Worm (Caenorhabditis elegans) whole organism, L1 larva: Measurements from ENCODE around the gene sri-1.

ENCODE experiments used
- blmp-1 ChIP-seq: fragments of 150-350 bp; optimal IDR thresholded peaks from 2 replicates; lab custom pipeline; 2014; ENCODE audit warnings: missing biosample characterization, missing genetic modification characterization
- ceh-82 ChIP-seq, 3 experiments: fragments of 150-350 bp in 1 of 3; sonication (generic microtip) in 2 of 3; optimal IDR thresholded peaks; 2 replicates each; lab custom pipeline; 2014 to 2017; ENCODE audit warnings: missing biosample characterization in 3 of 3, missing genetic modification characterization in 3 of 3
- dpl-1 ChIP-seq, 3 experiments: fragments of 150-350 bp in 2 of 3; sonication (generic microtip) in 1 of 3; optimal IDR thresholded peaks; 2 replicates each; lab custom pipeline; 2014 to 2017; ENCODE audit warnings: missing biosample characterization in 3 of 3, missing genetic modification characterization in 3 of 3, missing genetic modification reagents in 3 of 3
- efl-3 ChIP-seq: fragments of 200-800 bp; sonication (Bioruptor generic); optimal IDR thresholded peaks from 2 replicates; lab custom pipeline; 2018; ENCODE audit warnings: mild to moderate bottlenecking, missing genetic modification characterization, missing compliant biosample characterization
- lin-13 ChIP-seq: fragments of 150-350 bp; optimal IDR thresholded peaks from 2 replicates; lab custom pipeline; 2014; ENCODE audit warnings: missing biosample characterization, missing genetic modification reagents, missing genetic modification characterization
- lir-3 ChIP-seq: sonication (generic microtip); optimal IDR thresholded peaks from 2 replicates; lab custom pipeline; 2016; ENCODE audit warnings: mild to moderate bottlenecking, missing genetic modification characterization, moderate library complexity, missing compliant biosample characterization; ENCODE audit not compliant: poor library complexity
- nhr-11 ChIP-seq: fragments of 150-350 bp; optimal IDR thresholded peaks from 2 replicates; lab custom pipeline; 2014; ENCODE audit warnings: missing biosample characterization, missing genetic modification characterization
- nhr-237 ChIP-seq: fragments of 150-350 bp; optimal IDR thresholded peaks from 2 replicates; lab custom pipeline; 2014; ENCODE audit warnings: missing biosample characterization, missing genetic modification characterization
- nhr-28 ChIP-seq: fragments of 150-350 bp; optimal IDR thresholded peaks from 2 replicates; lab custom pipeline; 2014; ENCODE audit warnings: missing biosample characterization, missing genetic modification characterization
- nhr-77 ChIP-seq: fragments of 150-350 bp; optimal IDR thresholded peaks from 2 replicates; lab custom pipeline; 2014; ENCODE audit warnings: missing biosample characterization, missing genetic modification characterization
- nhr-90 ChIP-seq: sonication (generic microtip); optimal IDR thresholded peaks from 2 replicates; lab custom pipeline; 2016; ENCODE audit warnings: mild to moderate bottlenecking, missing genetic modification characterization, missing compliant biosample characterization; ENCODE audit not compliant: poor library complexity
- pqm-1 ChIP-seq: sonication (generic microtip); optimal IDR thresholded peaks from 3 replicates; lab custom pipeline; 2017; ENCODE audit warnings: missing biosample characterization, missing genetic modification characterization
- skn-1 ChIP-seq: fragments of 150-350 bp; optimal IDR thresholded peaks from 2 replicates; lab custom pipeline; 2014; ENCODE audit warnings: missing biosample characterization, missing genetic modification characterization
- unc-62 ChIP-seq: fragments of 150-350 bp; optimal IDR thresholded peaks from 2 replicates; lab custom pipeline; 2014; ENCODE audit warnings: missing biosample characterization, missing genetic modification reagents, missing genetic modification characterization

DNA sequence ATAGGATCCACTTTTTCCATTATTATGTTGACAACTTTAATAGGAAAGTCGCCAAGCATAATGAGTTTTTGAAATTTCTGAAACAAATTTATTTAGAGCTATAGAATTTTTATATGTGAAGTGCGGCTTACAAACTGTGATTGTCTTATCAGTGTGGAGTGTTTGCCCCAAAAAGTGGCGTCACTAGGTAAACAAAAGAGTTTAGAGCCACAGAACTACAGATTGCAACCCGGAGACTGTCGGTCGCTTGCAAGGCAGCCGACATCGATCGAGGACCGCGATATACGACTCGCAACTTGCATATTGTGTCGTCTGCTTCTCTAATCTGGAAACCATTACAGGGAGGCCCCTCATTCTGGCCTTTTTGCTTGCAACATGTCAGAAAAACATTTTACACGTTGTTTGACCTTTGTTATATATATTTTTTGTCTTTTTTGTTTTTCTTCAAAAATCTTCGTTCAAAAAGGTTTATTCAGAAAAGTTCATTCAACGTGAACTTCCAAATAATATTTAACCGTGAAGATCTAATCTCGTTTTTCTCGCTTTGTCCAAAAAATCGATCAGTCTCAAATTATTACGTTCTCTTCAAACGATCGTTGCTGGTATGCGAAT, 15.4 kb upstream of the sri-1 start, which contains the start of the genes fbxa-99 and F36G9.13:
- TF ChIP-seq nhr-11 (tag; lab: Kevin White, UChicago): no peak
- TF ChIP-seq lir-3: no peak
- TF ChIP-seq skn-1 (tag; lab: Kevin White, UChicago): no peak
- no peak for TF ChIP-seq unc-62 (GFP tag; lab: Kevin White, UChicago)
- no peak for TF ChIP-seq ceh-82 (tag; optimal IDR thresholded peaks at IDR 0.05; lab: Kevin White, UChicago)
- TF ChIP-seq nhr-28 (tag; lab: Kevin White, UChicago): no peak
- TF ChIP-seq blmp-1 (tag; lab: Kevin White, UChicago): no peak
- TF ChIP-seq efl-3: no peak
- TF ChIP-seq lin-13 (GFP tag; lab: Kevin White, UChicago): no peak
- no peak for TF ChIP-seq nhr-237
- no peak for TF ChIP-seq pqm-1 (tag; lab: Kevin White, UChicago)
- TF ChIP-seq dpl-1 (GFP tag; optimal IDR thresholded peaks at IDR 0.05; lab: Kevin White, UChicago): no peak
- no peak for TF ChIP-seq nhr-77 (tag; lab: Kevin White, UChicago)
- no peak for TF ChIP-seq nhr-90 (tag; lab: Kevin White, UChicago)
